Worm (Caenorhabditis elegans) whole organism, L4 larva: Measurements from ENCODE around the gene C34F6.9.

Source experiments
- D1046.2 ChIP-seq: fragments of 200-800 bp; sonication (Bioruptor generic); IDR thresholded peaks from 2 replicates; pipeline ENCODE4 v1.3.6; 2022; ENCODE audit warnings: missing genetic modification characterization, missing compliant biosample characterization
- F10B5.3 ChIP-seq: sonication (generic microtip); optimal IDR thresholded peaks from 2 replicates; lab custom pipeline; 2016; ENCODE audit warnings: mild to moderate bottlenecking, missing genetic modification characterization, missing compliant biosample characterization
- F37D6.2 ChIP-seq: sonication (generic microtip); optimal IDR thresholded peaks from 2 replicates; lab custom pipeline; 2016; ENCODE audit warnings: mild to moderate bottlenecking, missing genetic modification characterization, missing compliant biosample characterization
- T26A8.4 ChIP-seq: fragments of 200-800 bp; sonication (Bioruptor generic); IDR thresholded peaks from 2 replicates; pipeline ENCODE4 v1.3.6; 2022; ENCODE audit warnings: missing genetic modification characterization, missing compliant biosample characterization
- Y105C5A.15 ChIP-seq: fragments of 200-800 bp; sonication (Bioruptor generic); IDR thresholded peaks from 2 replicates; pipeline ENCODE4 v1.3.6; 2022; ENCODE audit warnings: missing genetic modification characterization, missing compliant biosample characterization
- arid-1 ChIP-seq: fragments of 200-800 bp; sonication (Bioruptor generic); conservative IDR thresholded peaks from 2 replicates; pipeline ENCODE4 v1.3.6; 2022; ENCODE audit warnings: missing genetic modification reagents, missing genetic modification characterization, missing compliant biosample characterization
- ceh-32 ChIP-seq: sonication (generic microtip); optimal IDR thresholded peaks from 2 replicates; lab custom pipeline; 2016; ENCODE audit warnings: mild to moderate bottlenecking, missing genetic modification characterization, missing compliant biosample characterization; ENCODE audit not compliant: poor library complexity
- ceh-82 ChIP-seq: sonication (generic microtip); optimal IDR thresholded peaks from 2 replicates; lab custom pipeline; 2017; ENCODE audit warnings: missing biosample characterization, missing genetic modification characterization
- ces-1 ChIP-seq: fragments of 150-350 bp; sonication (generic microtip); optimal IDR thresholded peaks from 4 replicates; lab custom pipeline; 2014; ENCODE audit warnings: missing biosample characterization, missing genetic modification reagents, missing genetic modification characterization
- daf-12 ChIP-seq: fragments of 150-350 bp; optimal IDR thresholded peaks from 2 replicates; lab custom pipeline; 2014; ENCODE audit warnings: missing biosample characterization, missing genetic modification reagents, missing genetic modification characterization
- daf-16 ChIP-seq, 3 experiments: sonication (generic microtip); optimal IDR thresholded peaks; 2 replicates each; lab custom pipeline; 2016 to 2017; ENCODE audit warnings: missing genetic modification characterization in 3 of 3, missing genetic modification reagents in 3 of 3, mild to moderate bottlenecking in 2 of 3, missing compliant biosample characterization in 2 of 3, missing biosample characterization in 1 of 3, moderate library complexity in 1 of 3
- daf-19 ChIP-seq: fragments of 200-800 bp; sonication (Bioruptor generic); conservative IDR thresholded peaks from 2 replicates; pipeline ENCODE4 v1.3.6; 2022; ENCODE audit warnings: missing genetic modification characterization, missing compliant biosample characterization
- daf-8 ChIP-seq: fragments of 200-800 bp; sonication (Bioruptor generic); IDR thresholded peaks from 2 replicates; pipeline ENCODE4 v1.3.6; 2022; ENCODE audit warnings: missing genetic modification characterization, missing compliant biosample characterization
- dmd-6 ChIP-seq: fragments of 200-800 bp; sonication (Bioruptor generic); IDR thresholded peaks from 2 replicates; pipeline ENCODE4 v1.3.6; 2022; ENCODE audit warnings: missing genetic modification reagents, missing genetic modification characterization, missing compliant biosample characterization
- dve-1 ChIP-seq: sonication (generic microtip); optimal IDR thresholded peaks from 2 replicates; lab custom pipeline; 2017; ENCODE audit warnings: antibody characterized with exemption, mild to moderate bottlenecking, missing genetic modification characterization, missing compliant biosample characterization; ENCODE audit not compliant: insufficient read depth
- fos-1 ChIP-seq: fragments of 150-350 bp; optimal IDR thresholded peaks from 2 replicates; lab custom pipeline; 2014; ENCODE audit warnings: missing biosample characterization, missing genetic modification characterization
- gei-8 ChIP-seq: fragments of 200-800 bp; sonication (Bioruptor generic); optimal IDR thresholded peaks from 2 replicates; lab custom pipeline; 2018; ENCODE audit warnings: mild to moderate bottlenecking, missing genetic modification characterization, missing compliant biosample characterization
- hlh-11 ChIP-seq: fragments of 200-800 bp; sonication (Bioruptor generic); optimal IDR thresholded peaks from 2 replicates; lab custom pipeline; 2018; ENCODE audit warnings: mild to moderate bottlenecking, missing genetic modification characterization, missing compliant biosample characterization
- hlh-30 ChIP-seq: sonication (generic microtip); optimal IDR thresholded peaks from 2 replicates; lab custom pipeline; 2017; ENCODE audit warnings: antibody characterized with exemption, mild to moderate bottlenecking, missing genetic modification characterization, missing compliant biosample characterization; ENCODE audit not compliant: insufficient read depth
- hmg-1.1 ChIP-seq: fragments of 200-800 bp; sonication (Bioruptor generic); IDR thresholded peaks from 2 replicates; pipeline ENCODE4 v1.3.6; 2022; ENCODE audit warnings: missing genetic modification reagents, missing genetic modification characterization, missing compliant biosample characterization
- jun-1 ChIP-seq: fragments of 150-350 bp; optimal IDR thresholded peaks from 2 replicates; lab custom pipeline; 2014; ENCODE audit warnings: missing biosample characterization, missing genetic modification reagents, missing genetic modification characterization
- lin-1 ChIP-seq: fragments of 200-800 bp; sonication (Bioruptor generic); IDR thresholded peaks from 2 replicates; pipeline ENCODE4 v1.3.6; 2022; ENCODE audit warnings: missing genetic modification reagents, missing genetic modification characterization, missing compliant biosample characterization
- lin-15B ChIP-seq: fragments of 150-350 bp; sonication (generic microtip); optimal IDR thresholded peaks from 3 replicates; lab custom pipeline; 2014; ENCODE audit warnings: missing biosample characterization, missing genetic modification characterization
- lin-39 ChIP-seq: fragments of 150-350 bp; optimal IDR thresholded peaks from 2 replicates; lab custom pipeline; 2014; ENCODE audit warnings: missing biosample characterization, missing genetic modification reagents, missing genetic modification characterization
- lsy-2 ChIP-seq, 2 experiments: fragments of 150-350 bp in 1 of 2; sonication (generic microtip) in 1 of 2; optimal IDR thresholded peaks; 2 replicates each; lab custom pipeline; 2014 to 2017; ENCODE audit warnings: missing biosample characterization in 2 of 2, missing genetic modification characterization in 2 of 2
- mdl-1 ChIP-seq, 2 experiments: fragments of 150-350 bp in 1 of 2; sonication (generic microtip) in 1 of 2; optimal IDR thresholded peaks; 2 replicates each; lab custom pipeline; 2014 to 2017; ENCODE audit warnings: missing biosample characterization in 2 of 2, missing genetic modification characterization in 2 of 2
- mep-1 ChIP-seq: fragments of 150-350 bp; sonication (generic microtip); optimal IDR thresholded peaks from 3 replicates; lab custom pipeline; 2014; ENCODE audit warnings: missing biosample characterization, missing genetic modification characterization
- nhr-10 ChIP-seq: fragments of 150-350 bp; optimal IDR thresholded peaks from 2 replicates; lab custom pipeline; 2014; ENCODE audit warnings: missing biosample characterization, missing genetic modification characterization
- nhr-11 ChIP-seq: fragments of 150-350 bp; optimal IDR thresholded peaks from 2 replicates; lab custom pipeline; 2014; ENCODE audit warnings: missing biosample characterization, missing genetic modification characterization
- nhr-237 ChIP-seq: sonication (generic microtip); optimal IDR thresholded peaks from 2 replicates; lab custom pipeline; 2017; ENCODE audit warnings: missing biosample characterization, missing genetic modification characterization
- nhr-25 ChIP-seq: sonication (generic microtip); optimal IDR thresholded peaks from 2 replicates; lab custom pipeline; 2017; ENCODE audit warnings: missing genetic modification characterization, mild to moderate bottlenecking, missing compliant biosample characterization, antibody characterized with exemption, moderate library complexity, borderline replicate concordance; ENCODE audit not compliant: insufficient read depth
- nhr-28 ChIP-seq: fragments of 150-350 bp; optimal IDR thresholded peaks from 2 replicates; lab custom pipeline; 2014; ENCODE audit warnings: missing biosample characterization, missing genetic modification characterization
- nhr-41 ChIP-seq: fragments of 200-800 bp; sonication (Bioruptor generic); IDR thresholded peaks from 2 replicates; pipeline ENCODE4 v1.3.6; 2022; ENCODE audit warnings: missing genetic modification reagents, missing genetic modification characterization, missing compliant biosample characterization
- nhr-42 ChIP-seq: fragments of 200-800 bp; sonication (Bioruptor generic); IDR thresholded peaks from 2 replicates; pipeline ENCODE4 v1.3.6; 2022; ENCODE audit warnings: missing genetic modification characterization, missing compliant biosample characterization
- nhr-76 ChIP-seq: fragments of 150-350 bp; optimal IDR thresholded peaks from 2 replicates; lab custom pipeline; 2014; ENCODE audit warnings: missing biosample characterization, missing genetic modification characterization
- nhr-77 ChIP-seq: fragments of 150-350 bp; optimal IDR thresholded peaks from 2 replicates; lab custom pipeline; 2014; ENCODE audit warnings: missing biosample characterization, missing genetic modification characterization
- pha-4 ChIP-seq, 2 experiments: fragments of 150-350 bp in 1 of 2; fragments of 200-800 bp in 1 of 2; sonication (Bioruptor generic) in 1 of 2; IDR thresholded peaks in 1 of 2; optimal IDR thresholded peaks in 1 of 2; 2 replicates each; pipeline versions ENCODE4 v1.3.6 to Lab custom; 2014 to 2022; ENCODE audit warnings: missing genetic modification characterization in 2 of 2, missing genetic modification reagents in 2 of 2, missing biosample characterization in 1 of 2, missing compliant biosample characterization in 1 of 2
- php-3 ChIP-seq: fragments of 200-800 bp; sonication (Bioruptor generic); IDR thresholded peaks from 2 replicates; pipeline ENCODE4 v1.3.6; 2022; ENCODE audit warnings: missing genetic modification reagents, missing genetic modification characterization, missing compliant biosample characterization
- set-16 ChIP-seq: fragments of 200-800 bp; sonication (Bioruptor generic); IDR thresholded peaks from 2 replicates; pipeline ENCODE4 v1.3.6; 2022; ENCODE audit warnings: missing genetic modification reagents, missing genetic modification characterization, missing compliant biosample characterization
- skn-1 ChIP-seq: fragments of 150-350 bp; optimal IDR thresholded peaks from 2 replicates; lab custom pipeline; 2014; ENCODE audit warnings: missing biosample characterization, missing genetic modification characterization
- snpc-1.2 ChIP-seq: fragments of 200-800 bp; sonication (Bioruptor generic); IDR thresholded peaks from 2 replicates; pipeline ENCODE4 v1.3.6; 2022; ENCODE audit warnings: missing genetic modification reagents, missing genetic modification characterization, missing compliant biosample characterization
- tag-97 ChIP-seq: fragments of 200-800 bp; sonication (Bioruptor generic); IDR thresholded peaks from 2 replicates; pipeline ENCODE4 v1.3.6; 2022; ENCODE audit warnings: missing genetic modification characterization, missing compliant biosample characterization
- unc-130 ChIP-seq: sonication (generic microtip); optimal IDR thresholded peaks from 2 replicates; lab custom pipeline; 2016; ENCODE audit warnings: missing genetic modification reagents, missing genetic modification characterization, missing compliant biosample characterization
- unc-39 ChIP-seq: sonication (generic microtip); optimal IDR thresholded peaks from 2 replicates; lab custom pipeline; 2017; ENCODE audit warnings: missing biosample characterization, missing genetic modification characterization
- unc-62 ChIP-seq, 3 experiments: fragments of 150-350 bp in 1 of 3; sonication (generic microtip); optimal IDR thresholded peaks in 2 of 3; peaks in 1 of 3; 1 replicate in 1 of 3; 2 replicates in 2 of 3; lab custom pipeline; 2014 to 2017; ENCODE audit warnings: missing biosample characterization in 3 of 3, missing genetic modification characterization in 3 of 3, missing genetic modification reagents in 3 of 3, missing genotype in 1 of 3
- zfp-3 ChIP-seq: fragments of 200-800 bp; sonication (Bioruptor generic); conservative IDR thresholded peaks from 2 replicates; pipeline ENCODE4 v1.3.6; 2022; ENCODE audit warnings: missing genetic modification reagents, missing genetic modification characterization, missing compliant biosample characterization
- ztf-11 ChIP-seq: fragments of 150-350 bp; optimal IDR thresholded peaks from 2 replicates; lab custom pipeline; 2014; ENCODE audit warnings: missing biosample characterization, missing genetic modification characterization
- ztf-7 ChIP-seq: fragments of 150-350 bp; optimal IDR thresholded peaks from 2 replicates; lab custom pipeline; 2014; ENCODE audit warnings: missing biosample characterization, missing genetic modification characterization

C34F6.9 gene

DNA sequence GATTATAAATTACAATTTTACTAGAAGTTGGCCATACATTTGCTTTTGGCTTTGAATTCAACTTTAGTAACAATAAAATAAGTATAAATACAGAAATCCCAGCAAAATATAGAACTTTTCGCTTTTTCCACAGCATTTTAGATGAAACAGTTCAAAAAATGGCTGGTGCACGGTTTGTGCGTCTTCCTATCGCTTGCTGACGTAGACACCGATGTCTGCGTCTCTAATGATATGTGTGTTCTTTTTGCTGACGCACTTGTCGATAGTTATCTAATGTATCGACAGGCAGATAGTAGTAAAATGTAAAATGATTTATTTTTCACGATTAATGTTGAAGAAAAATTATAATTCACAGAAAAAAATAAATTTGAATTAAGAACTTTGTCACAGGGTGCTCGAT is 15.5 kb downstream of the C34F6.9 start, which contains the start of gene hst-2 (continued):
- peak; percentile 80 for TF ChIP-seq nhr-42
- TF ChIP-seq daf-12 (tag; lab: Kevin White, UChicago) = no peak

DNA sequence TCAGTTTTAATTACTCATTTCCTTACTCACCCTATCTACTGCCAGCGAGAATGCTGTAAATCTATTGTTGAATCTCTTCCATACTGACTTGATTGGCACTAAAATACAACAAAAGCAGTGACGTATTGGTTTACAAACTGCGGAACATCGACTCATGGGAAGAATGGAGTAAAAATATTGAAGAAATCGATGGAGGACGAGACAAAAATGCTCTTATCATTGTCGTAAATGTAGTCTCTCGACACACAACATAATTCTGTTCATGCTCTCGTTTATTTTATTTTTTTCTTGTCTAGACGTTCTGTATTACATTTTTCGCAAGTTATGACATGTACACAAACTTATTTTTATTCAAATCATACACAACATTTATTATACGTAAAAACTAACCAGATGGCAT is 18.7 kb downstream of the C34F6.9 start, which contains the start of gene C34F6.11:
TSS of gene C34F6.11 (minus strand) at position 160 of the 400 bp plus-strand sequence.
- TF ChIP-seq arid-1 (GFP tag; lab: Robert Waterston, UW) = no peak
- no peak for TF ChIP-seq nhr-11
- no peak for TF ChIP-seq daf-16 (GFP tag; optimal IDR thresholded peaks at IDR 0.05; lab: Kevin White, UChicago)
- TF ChIP-seq daf-16 (tag; optimal IDR thresholded peaks at IDR 0.05; lab: Kevin White, UChicago) = peak; percentile 72
- TF ChIP-seq php-3 (GFP tag; lab: Robert Waterston, UW) = 0 out of 2 replicates have a peak, but pooled peaks have one; percentile 35
- no peak for TF ChIP-seq daf-12 (tag; lab: Kevin White, UChicago)
- TF ChIP-seq mdl-1 (tag; optimal IDR thresholded peaks at IDR 0.05; lab: Kevin White, UChicago) = no peak
- TF ChIP-seq D1046.2 = no peak
- no peak for TF ChIP-seq hlh-30
- TF ChIP-seq ceh-82 (tag; lab: Kevin White, UChicago) = no peak
- no peak for TF ChIP-seq nhr-25 (tag; lab: Kevin White, UChicago)
- TF ChIP-seq nhr-41 = no peak
- no peak for TF ChIP-seq tag-97 (GFP tag; lab: Robert Waterston, UW)
- peak; percentile 12 for TF ChIP-seq nhr-77 (tag; lab: Kevin White, UChicago)
- no peak for TF ChIP-seq T26A8.4 (GFP tag; lab: Robert Waterston, UW)
- TF ChIP-seq lsy-2 (tag; optimal IDR thresholded peaks at IDR 0.05; lab: Kevin White, UChicago) = no peak
- peak; percentile 64 for TF ChIP-seq dve-1 (tag; lab: Kevin White, UChicago)
- no peak for TF ChIP-seq mep-1
- no peak for TF ChIP-seq set-16
- TF ChIP-seq skn-1 = no peak
- TF ChIP-seq daf-19 (GFP tag; lab: Robert Waterston, UW) = no peak
- TF ChIP-seq F37D6.2 = no peak
- no peak for TF ChIP-seq snpc-1.2 (GFP tag; lab: Robert Waterston, UW)
- no peak for TF ChIP-seq jun-1 (tag; lab: Kevin White, UChicago)
- TF ChIP-seq lin-1 (GFP tag; lab: Robert Waterston, UW) = no peak
- TF ChIP-seq fos-1 (tag; lab: Kevin White, UChicago) = no peak
- no peak for TF ChIP-seq ztf-11 (tag; lab: Kevin White, UChicago)
- no peak for TF ChIP-seq nhr-76 (tag; lab: Kevin White, UChicago)
- no peak for TF ChIP-seq lin-15B
- TF ChIP-seq unc-130 = no peak
- TF ChIP-seq ztf-7 (tag; lab: Kevin White, UChicago) = no peak
- no peak for TF ChIP-seq unc-39 (tag; lab: Kevin White, UChicago)
- no peak for TF ChIP-seq Y105C5A.15
- TF ChIP-seq nhr-28 (tag; lab: Kevin White, UChicago) = peak; percentile 82
- no peak for TF ChIP-seq nhr-10 (tag; lab: Kevin White, UChicago)
- peak; percentile 19; the same call in 1 of the 2 replicates for TF ChIP-seq dmd-6 (GFP tag; lab: Robert Waterston, UW)
- no peak for TF ChIP-seq nhr-237 (tag; lab: Kevin White, UChicago)
- TF ChIP-seq unc-62 (GFP tag; optimal IDR thresholded peaks at IDR 0.05 in 1 of 2; lab: Kevin White, UChicago) = no peak
- no peak for TF ChIP-seq unc-62 (tag; optimal IDR thresholded peaks at IDR 0.05; lab: Kevin White, UChicago)
- no peak for TF ChIP-seq ces-1 (GFP tag; lab: Kevin White, UChicago)
- TF ChIP-seq daf-8 (GFP tag; lab: Robert Waterston, UW) = no peak
- TF ChIP-seq hlh-11 (tag; lab: Kevin White, UChicago) = peak; percentile 14
- TF ChIP-seq ceh-32 = no peak
- no peak for TF ChIP-seq pha-4 (GFP tag; IDR thresholded peaks at IDR 0.05; lab: Robert Waterston, UW)
- TF ChIP-seq pha-4 (tag; optimal IDR thresholded peaks at IDR 0.05; lab: Kevin White, UChicago) = no peak
- TF ChIP-seq lin-39 = no peak
- no peak for TF ChIP-seq hmg-1.1 (GFP tag; lab: Robert Waterston, UW)
- no peak for TF ChIP-seq zfp-3 (GFP tag; lab: Robert Waterston, UW)
- TF ChIP-seq gei-8 = no peak
- no peak for TF ChIP-seq F10B5.3 (tag; lab: Kevin White, UChicago)
- TF ChIP-seq nhr-42 = no peak
